Worm (Caenorhabditis elegans): ENCODE measurements around the gene C14E2.11.

C14E2.11 gene

ce11 chrX:1800980-1801506 is at the start of gene C14E2.11:
Gene C14E2.11 (plus strand): TSS chrX:1801456.
- no peak for TF ChIP-seq lsy-12 (tag; optimal IDR thresholded peaks at IDR 0.05)
- no peak for TF ChIP-seq fos-1 (tag; optimal IDR thresholded peaks at IDR 0.05)
- TF ChIP-seq elt-1 (tag; optimal IDR thresholded peaks at IDR 0.05), result no peak
- no peak for TF ChIP-seq elt-3 (tag; optimal IDR thresholded peaks at IDR 0.05)
- no peak for TF ChIP-seq ceh-28 (tag; optimal IDR thresholded peaks at IDR 0.05)
- TF ChIP-seq nhr-28 (tag; optimal IDR thresholded peaks at IDR 0.05), result no peak
- TF ChIP-seq nhr-77 (tag; optimal IDR thresholded peaks at IDR 0.05), result no peak
- no peak for TF ChIP-seq egl-5 (tag; optimal IDR thresholded peaks at IDR 0.05)
- TF ChIP-seq sea-2 (GFP tag; optimal IDR thresholded peaks at IDR 0.05), result no peak
- no peak for TF ChIP-seq lin-39 (tag; optimal IDR thresholded peaks at IDR 0.05)
- no peak for TF ChIP-seq nhr-25 (tag; optimal IDR thresholded peaks at IDR 0.05)
- TF ChIP-seq skn-1 (tag; optimal IDR thresholded peaks at IDR 0.05), result no peak

- no peak for TF ChIP-seq nhr-25 (tag; optimal IDR thresholded peaks at IDR 0.05)
- TF ChIP-seq lsy-12 (tag; optimal IDR thresholded peaks at IDR 0.05), result no peak
- TF ChIP-seq nhr-67 (tag; optimal IDR thresholded peaks at IDR 0.05), result no peak
- TF ChIP-seq nhr-11 (tag; optimal IDR thresholded peaks at IDR 0.05), result no peak
- no peak for TF ChIP-seq tbx-2 (tag; optimal IDR thresholded peaks at IDR 0.05)
- no peak for TF ChIP-seq jun-1 (tag; optimal IDR thresholded peaks at IDR 0.05)
- no peak for TF ChIP-seq fos-1 (tag; optimal IDR thresholded peaks at IDR 0.05)
- no peak for TF ChIP-seq unc-62 (GFP tag; optimal IDR thresholded peaks at IDR 0.05)
- TF ChIP-seq ceh-9 (tag; optimal IDR thresholded peaks at IDR 0.05), result no peak
- no peak for TF ChIP-seq mml-1 (tag; optimal IDR thresholded peaks at IDR 0.05)
- TF ChIP-seq nhr-12 (tag; optimal IDR thresholded peaks at IDR 0.05), result no peak
- no peak for TF ChIP-seq lin-15B (tag; optimal IDR thresholded peaks at IDR 0.05)
- TF ChIP-seq aly-2 (tag; optimal IDR thresholded peaks at IDR 0.05), result no peak
- TF ChIP-seq unc-39 (tag; optimal IDR thresholded peaks at IDR 0.05), result no peak
- no peak for TF ChIP-seq ztf-11 (tag; optimal IDR thresholded peaks at IDR 0.05)
- no peak for TF ChIP-seq elt-3 (tag; optimal IDR thresholded peaks at IDR 0.05)
- no peak for TF ChIP-seq hmg-11 (tag; optimal IDR thresholded peaks at IDR 0.05)
Observed at ce11 chrX:1769636-1770035, 31.6 kb upstream of the C14E2.11 start.

ce11 chrX:1777988-1778387 is 23.3 kb upstream of the C14E2.11 start, which contains the start of gene elc-2:
Gene elc-2 (minus strand): TSS chrX:1778088.
- TF ChIP-seq nhr-77 (tag; optimal IDR thresholded peaks at IDR 0.05) (no peak), ceh-9 (tag; optimal IDR thresholded peaks at IDR 0.05) (no peak), elt-1 (tag; optimal IDR thresholded peaks at IDR 0.05) (no peak), mml-1 (tag; optimal IDR thresholded peaks at IDR 0.05) (no peak), nhr-67 (tag; optimal IDR thresholded peaks at IDR 0.05) (no peak), mdl-1 (tag; optimal IDR thresholded peaks at IDR 0.05) (no peak), eor-1 (tag; optimal IDR thresholded peaks at IDR 0.05) (no peak), fkh-10 (GFP tag; optimal IDR thresholded peaks at IDR 0.05) (no peak), lin-39 (tag; optimal IDR thresholded peaks at IDR 0.05) (no peak), nhr-43 (tag; optimal IDR thresholded peaks at IDR 0.05; ENCODE audit: poor library complexity, severe bottlenecking) (no peak), ztf-4 (tag; optimal IDR thresholded peaks at IDR 0.05) (no peak), zag-1 (tag; optimal IDR thresholded peaks at IDR 0.05) (no peak)

- TF ChIP-seq egl-5 (tag; optimal IDR thresholded peaks at IDR 0.05) (no peak), ceh-9 (tag; optimal IDR thresholded peaks at IDR 0.05) (no peak), nhr-67 (tag; optimal IDR thresholded peaks at IDR 0.05) (no peak), ztf-11 (tag; optimal IDR thresholded peaks at IDR 0.05) (no peak), fkh-2 (tag; optimal IDR thresholded peaks at IDR 0.05) (no peak), ceh-16 (tag; optimal IDR thresholded peaks at IDR 0.05) (no peak), nhr-25 (tag; optimal IDR thresholded peaks at IDR 0.05) (no peak), mdl-1 (tag; optimal IDR thresholded peaks at IDR 0.05) (no peak), sea-2 (GFP tag; optimal IDR thresholded peaks at IDR 0.05) (no peak)
Observed at ce11 chrX:1785692-1786091, 15.6 kb upstream of the C14E2.11 start.

ce11 chrX:1786607-1787006 is 14.6 kb upstream of the C14E2.11 start, which contains the start of gene arg-1:
Gene arg-1 (plus strand): TSS chrX:1786907.
- TF ChIP-seq ceh-9 (tag; optimal IDR thresholded peaks at IDR 0.05), result no peak
- no peak for TF ChIP-seq hmg-11 (tag; optimal IDR thresholded peaks at IDR 0.05)
- no peak for TF ChIP-seq ztf-11 (tag; optimal IDR thresholded peaks at IDR 0.05)
- no peak for TF ChIP-seq egl-5 (tag; optimal IDR thresholded peaks at IDR 0.05)
- no peak for TF ChIP-seq nhr-67 (tag; optimal IDR thresholded peaks at IDR 0.05)
- TF ChIP-seq ZK546.5 (tag; optimal IDR thresholded peaks at IDR 0.05), result no peak
- no peak for TF ChIP-seq fos-1 (tag; optimal IDR thresholded peaks at IDR 0.05)
- TF ChIP-seq pqm-1 (tag; optimal IDR thresholded peaks at IDR 0.05), result no peak
- TF ChIP-seq nhr-28 (tag; optimal IDR thresholded peaks at IDR 0.05), result no peak
- no peak for TF ChIP-seq pha-4 (tag; optimal IDR thresholded peaks at IDR 0.05)
- no peak for TF ChIP-seq eor-1 (tag; optimal IDR thresholded peaks at IDR 0.05)
- TF ChIP-seq ztf-4 (tag; optimal IDR thresholded peaks at IDR 0.05), result no peak
- no peak for TF ChIP-seq snpc-4 (tag; optimal IDR thresholded peaks at IDR 0.05)
- TF ChIP-seq daf-12 (tag; optimal IDR thresholded peaks at IDR 0.05), result no peak
- no peak for TF ChIP-seq skn-1 (tag; optimal IDR thresholded peaks at IDR 0.05)
- no peak for TF ChIP-seq nhr-11 (tag; optimal IDR thresholded peaks at IDR 0.05)
- no peak for TF ChIP-seq ceh-16 (tag; optimal IDR thresholded peaks at IDR 0.05)
